Fruit fly (Drosophila melanogaster) whole organism, embryonic: ENCODE results near the gene Drs.

Source experiments
- ATbp ChIP-seq: fragments of 200-800 bp; sonication (Bioruptor generic); optimal IDR thresholded peaks from 2 replicates; lab custom pipeline; 2017; ENCODE audit warnings: missing biosample characterization, mild to moderate bottlenecking, missing genetic modification characterization, missing genetic modification reagents
- Asciz ChIP-seq: fragments of 200-800 bp; sonication (Bioruptor generic); optimal IDR thresholded peaks from 2 replicates; lab custom pipeline; 2017; ENCODE audit warnings: missing biosample characterization, mild to moderate bottlenecking, missing genetic modification characterization, missing genetic modification reagents
- Bteb2 ChIP-seq: fragments of 200-800 bp; sonication (Bioruptor generic); optimal IDR thresholded peaks from 2 replicates; lab custom pipeline; 2016; ENCODE audit warnings: missing biosample characterization, missing genetic modification characterization
- CG10209 ChIP-seq: fragments of 200-800 bp; sonication (Bioruptor generic); optimal IDR thresholded peaks from 3 replicates; lab custom pipeline; 2017; ENCODE audit warnings: missing biosample characterization, mild to moderate bottlenecking, missing genetic modification characterization, missing genetic modification reagents
- CG10543 ChIP-seq: fragments of 200-800 bp; sonication (Bioruptor generic); optimal IDR thresholded peaks from 3 replicates; lab custom pipeline; 2017; ENCODE audit warnings: missing biosample characterization, mild to moderate bottlenecking, missing genetic modification characterization, moderate library complexity
- CG11398 ChIP-seq: fragments of 200-800 bp; sonication (Bioruptor generic); optimal IDR thresholded peaks from 2 replicates; lab custom pipeline; 2016; ENCODE audit warnings: missing biosample characterization, missing genetic modification characterization
- CG12071 ChIP-seq: fragments of 200-800 bp; sonication (Bioruptor generic); optimal IDR thresholded peaks from 3 replicates; lab custom pipeline; 2018; ENCODE audit warnings: missing biosample characterization, mild to moderate bottlenecking, missing genetic modification characterization
- CG12236 ChIP-seq: fragments of 200-800 bp; sonication (Bioruptor generic); optimal IDR thresholded peaks from 2 replicates; lab custom pipeline; 2016; ENCODE audit warnings: missing biosample characterization, missing genetic modification characterization
- CG14710 ChIP-seq: fragments of 200-800 bp; sonication (Bioruptor generic); optimal IDR thresholded peaks from 3 replicates; lab custom pipeline; 2019; ENCODE audit warnings: missing biosample characterization, mild to moderate bottlenecking, missing genetic modification characterization, moderate library complexity
- CG15269 ChIP-seq: fragments of 200-800 bp; sonication (Bioruptor generic); optimal IDR thresholded peaks from 2 replicates; lab custom pipeline; 2018; ENCODE audit warnings: missing biosample characterization, mild to moderate bottlenecking, missing genetic modification characterization, moderate library complexity
- CG15601 ChIP-seq: fragments of 200-800 bp; sonication (Bioruptor generic); optimal IDR thresholded peaks from 3 replicates; lab custom pipeline; 2019; ENCODE audit warnings: missing biosample characterization, mild to moderate bottlenecking, missing genetic modification characterization, moderate library complexity
- CG17328 ChIP-seq: fragments of 200-800 bp; sonication (Bioruptor generic); IDR thresholded peaks from 2 replicates; pipeline ENCODE4 v1.3.6; 2022; ENCODE audit warnings: missing biosample characterization, missing genetic modification characterization
- CG17912 ChIP-seq: fragments of 200-800 bp; sonication (Bioruptor generic); optimal IDR thresholded peaks from 2 replicates; lab custom pipeline; 2018; ENCODE audit warnings: missing biosample characterization, mild to moderate bottlenecking, missing genetic modification characterization
- CG18619 ChIP-seq: fragments of 200-800 bp; sonication (Bioruptor generic); optimal IDR thresholded peaks from 3 replicates; lab custom pipeline; 2017; ENCODE audit warnings: missing biosample characterization, mild to moderate bottlenecking, missing genetic modification characterization
- CG32772 ChIP-seq: fragments of 200-800 bp; sonication (Bioruptor generic); IDR thresholded peaks from 2 replicates; pipeline ENCODE4 v1.3.6; 2022; ENCODE audit warnings: missing biosample characterization, missing genetic modification characterization
- CG3838 ChIP-seq: fragments of 200-800 bp; sonication (Bioruptor generic); optimal IDR thresholded peaks from 3 replicates; lab custom pipeline; 2016; ENCODE audit warnings: missing biosample characterization, missing genetic modification characterization
- CG3995 ChIP-seq: fragments of 200-800 bp; sonication (Bioruptor generic); optimal IDR thresholded peaks from 3 replicates; lab custom pipeline; 2016; ENCODE audit warnings: missing biosample characterization, missing genetic modification characterization
- CG4707 ChIP-seq: fragments of 200-800 bp; sonication (Bioruptor generic); optimal IDR thresholded peaks from 2 replicates; lab custom pipeline; 2018; ENCODE audit warnings: missing biosample characterization, mild to moderate bottlenecking, missing genetic modification characterization, moderate library complexity
- CG5180 ChIP-seq: fragments of 200-800 bp; sonication (Bioruptor generic); optimal IDR thresholded peaks from 3 replicates; lab custom pipeline; 2017; ENCODE audit warnings: missing biosample characterization, missing genetic modification characterization, mild to moderate bottlenecking, moderate library complexity, missing genetic modification reagents
- CG7786 ChIP-seq: fragments of 200-800 bp; sonication (Bioruptor generic); optimal IDR thresholded peaks from 2 replicates; lab custom pipeline; 2016; ENCODE audit warnings: missing biosample characterization, missing genetic modification characterization
- CG9797 ChIP-seq: fragments of 200-800 bp; sonication (Bioruptor generic); optimal IDR thresholded peaks from 3 replicates; lab custom pipeline; 2018; ENCODE audit warnings: missing biosample characterization, mild to moderate bottlenecking, missing genetic modification characterization
- CG9932 ChIP-seq: fragments of 200-800 bp; sonication (Bioruptor generic); IDR thresholded peaks from 2 replicates; pipeline ENCODE4 v1.3.6; 2022; ENCODE audit warnings: missing biosample characterization, missing genetic modification characterization
- E2f1 ChIP-seq: fragments of 200-800 bp; sonication (Bioruptor generic); IDR thresholded peaks from 2 replicates; pipeline ENCODE4 v1.3.6; 2022; ENCODE audit warnings: missing biosample characterization, missing genetic modification characterization
- Ets65A ChIP-seq: fragments of 200-800 bp; sonication (Bioruptor generic); peaks from one replicate; lab custom pipeline; 2016; ENCODE audit warnings: missing biosample characterization, missing genetic modification characterization
- Ets97D ChIP-seq: fragments of 200-800 bp; sonication (Bioruptor generic); optimal IDR thresholded peaks from 3 replicates; lab custom pipeline; 2016; ENCODE audit warnings: missing biosample characterization, missing genetic modification characterization
- HLHmδ ChIP-seq: fragments of 200-800 bp; sonication (Bioruptor generic); optimal IDR thresholded peaks from 2 replicates; lab custom pipeline; 2018; ENCODE audit warnings: missing biosample characterization, mild to moderate bottlenecking, missing genetic modification characterization, moderate library complexity
- Hmr ChIP-seq: fragments of 200-800 bp; sonication (Bioruptor generic); optimal IDR thresholded peaks from 3 replicates; lab custom pipeline; 2017; ENCODE audit warnings: mild to moderate bottlenecking, missing biosample characterization, missing genetic modification reagents, missing genetic modification characterization
- Med ChIP-seq: fragments of 200-800 bp; sonication (Bioruptor generic); peaks from one replicate; lab custom pipeline; 2016; ENCODE audit warnings: missing biosample characterization, missing genetic modification characterization, mild to moderate bottlenecking, inconsistent platforms, moderate library complexity
- Neu2 ChIP-seq: fragments of 200-800 bp; sonication (Bioruptor generic); optimal IDR thresholded peaks from 3 replicates; lab custom pipeline; 2016; ENCODE audit warnings: missing biosample characterization, missing genetic modification characterization, borderline replicate concordance
- Nf-YA ChIP-seq: fragments of 200-800 bp; sonication (Bioruptor generic); IDR thresholded peaks from 2 replicates; pipeline ENCODE4 v1.3.6; 2022; ENCODE audit warnings: missing biosample characterization, missing genetic modification characterization
- Pdp1 ChIP-seq, 2 experiments: fragments of 200-800 bp; sonication (Bioruptor generic); optimal IDR thresholded peaks; 3 replicates each; lab custom pipeline; 2016; ENCODE audit warnings: missing biosample characterization in 2 of 2, missing genetic modification characterization in 2 of 2, mild to moderate bottlenecking in 1 of 2, moderate library complexity in 1 of 2
- Rfx ChIP-seq: fragments of 200-800 bp; sonication (Bioruptor generic); IDR thresholded peaks from 2 replicates; pipeline ENCODE4 v1.3.6; 2022; ENCODE audit warnings: missing biosample characterization, missing genetic modification characterization
- Sry-δ ChIP-seq: fragments of 200-800 bp; sonication (Bioruptor generic); optimal IDR thresholded peaks from 2 replicates; lab custom pipeline; 2016; ENCODE audit warnings: missing biosample characterization, missing genetic modification characterization
- Xrp1 ChIP-seq: fragments of 200-800 bp; sonication (Bioruptor generic); IDR thresholded peaks from 2 replicates; pipeline ENCODE4 v1.3.6; 2022; ENCODE audit warnings: missing biosample characterization, missing genetic modification characterization
- bcd ChIP-seq: fragments of 200-800 bp; sonication (Bioruptor generic); optimal IDR thresholded peaks from 2 replicates; lab custom pipeline; 2017; ENCODE audit warnings: missing biosample characterization, mild to moderate bottlenecking, missing genetic modification characterization
- bsh ChIP-seq, 2 experiments: fragments of 200-800 bp; sonication (Bioruptor generic); optimal IDR thresholded peaks; 2 replicates each; lab custom pipeline; 2017 to 2018; ENCODE audit warnings: mild to moderate bottlenecking in 2 of 2, missing biosample characterization in 2 of 2, missing genetic modification characterization in 2 of 2, moderate library complexity in 1 of 2
- ems ChIP-seq: fragments of 200-800 bp; sonication (Bioruptor generic); optimal IDR thresholded peaks from 3 replicates; lab custom pipeline; 2016; ENCODE audit warnings: missing biosample characterization, missing genetic modification characterization
- gce ChIP-seq: fragments of 200-800 bp; sonication (Bioruptor generic); IDR thresholded peaks from 3 replicates; pipeline ENCODE4 v1.3.6; 2022; ENCODE audit warnings: missing biosample characterization, missing genetic modification characterization
- gem ChIP-seq: fragments of 200-800 bp; sonication (Bioruptor generic); optimal IDR thresholded peaks from 2 replicates; lab custom pipeline; 2019; ENCODE audit warnings: missing biosample characterization, mild to moderate bottlenecking, missing genetic modification characterization, moderate library complexity
- lab ChIP-seq: fragments of 200-800 bp; sonication (Bioruptor generic); optimal IDR thresholded peaks from 3 replicates; lab custom pipeline; 2017; ENCODE audit warnings: missing biosample characterization, missing genetic modification characterization, mild to moderate bottlenecking, moderate library complexity, missing genetic modification reagents
- otp ChIP-seq: fragments of 200-800 bp; sonication (Bioruptor generic); IDR thresholded peaks from 3 replicates; pipeline ENCODE4, ENCODE4 v1.3.6; 2022; ENCODE audit warnings: missing biosample characterization, missing genetic modification characterization
- pfk ChIP-seq: fragments of 200-800 bp; sonication (Bioruptor generic); optimal IDR thresholded peaks from 2 replicates; lab custom pipeline; 2018; ENCODE audit warnings: missing biosample characterization, mild to moderate bottlenecking, missing genetic modification characterization, moderate library complexity
- pho ChIP-seq: fragments of 200-800 bp; sonication (Bioruptor generic); optimal IDR thresholded peaks from 2 replicates; lab custom pipeline; 2016; ENCODE audit warnings: missing biosample characterization, missing genetic modification characterization
- sd ChIP-seq: fragments of 200-800 bp; sonication (Bioruptor generic); optimal IDR thresholded peaks from 3 replicates; lab custom pipeline; 2018; ENCODE audit warnings: missing biosample characterization, mild to moderate bottlenecking, missing genetic modification characterization, moderate library complexity
- sqz ChIP-seq: fragments of 200-800 bp; sonication (Bioruptor generic); optimal IDR thresholded peaks from 3 replicates; lab custom pipeline; 2018; ENCODE audit warnings: missing biosample characterization, mild to moderate bottlenecking, missing genetic modification characterization
- tgo ChIP-seq: fragments of 200-800 bp; sonication (Bioruptor generic); IDR thresholded peaks from 3 replicates; pipeline ENCODE4 v1.3.6; 2022; ENCODE audit warnings: missing biosample characterization, missing genetic modification characterization
- wek ChIP-seq: fragments of 200-800 bp; sonication (Bioruptor generic); optimal IDR thresholded peaks from 3 replicates; lab custom pipeline; 2018; ENCODE audit warnings: missing biosample characterization, mild to moderate bottlenecking, missing genetic modification characterization, moderate library complexity

Gene Drs

DNA sequence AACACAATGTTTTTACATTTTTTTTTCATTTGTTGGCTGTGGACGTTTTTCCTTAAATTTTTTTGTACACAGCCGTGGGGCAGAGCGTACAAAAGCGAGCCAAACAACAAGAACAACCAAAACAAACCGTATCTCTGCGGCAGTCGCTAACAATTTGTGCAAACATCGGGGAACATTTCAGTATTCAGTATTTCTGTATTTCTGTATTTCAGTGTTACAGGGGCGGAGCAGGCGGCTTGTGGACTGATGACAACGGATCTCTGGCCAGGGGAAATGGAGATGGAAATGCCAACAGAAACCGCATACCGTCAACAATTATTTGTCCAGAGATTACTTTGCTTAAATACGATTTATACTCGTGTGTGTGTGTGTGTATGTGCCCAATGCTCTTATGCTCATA lies 21.2 kb downstream of the Drs start (continued):
- TF ChIP-seq E2f1 (0 out of 2 replicates have a peak, but pooled peaks have one; percentile 23), CG14710 (tag; lab: Kevin White, UChicago) (peak; percentile 2), CG15269 (tag; lab: Kevin White, UChicago) (no peak), gem (tag; lab: Kevin White, UChicago) (peak; percentile 18), CG4707 (GFP tag; lab: Kevin White, UChicago) (peak; percentile 33), pfk (GFP tag; lab: Kevin White, UChicago) (no peak), Bteb2 (GFP tag; lab: Kevin White, UChicago) (no peak), CG32772 (GFP tag; lab: Robert Waterston, UW) (0 out of 2 replicates have a peak, but pooled peaks have one; percentile 8), sqz (GFP tag; lab: Kevin White, UChicago) (peak; percentile 56), CG3838 (peak; percentile 12), CG10543 (GFP tag; lab: Kevin White, UChicago) (peak; percentile 46), Xrp1 (0 out of 2 replicates have a peak, but pooled peaks have one; percentile 36), bsh (GFP tag; optimal IDR thresholded peaks at IDR 0.05; lab: Kevin White, UChicago) (peak in 1 of 2 experiments; percentile 26), pho (GFP tag; lab: Kevin White, UChicago) (peak; percentile 10), CG17328 (GFP tag; lab: Robert Waterston, UW) (peak; percentile 46; the same call in 1 of the 2 replicates), otp (GFP tag; lab: Robert Waterston, UW) (peak; percentile 90), Pdp1 (GFP tag; optimal IDR thresholded peaks at IDR 0.05; lab: Kevin White, UChicago) (peak in 1 of 2 experiments; percentile 12), CG17912 (GFP tag; lab: Kevin White, UChicago) (peak; percentile 1), CG7786 (GFP tag; lab: Kevin White, UChicago) (peak; percentile 1), Neu2 (no peak), ems (GFP tag; lab: Kevin White, UChicago) (no peak), bcd (GFP tag; lab: Kevin White, UChicago) (peak; percentile 32), Ets97D (no peak), Asciz (GFP tag; lab: Kevin White, UChicago) (peak; percentile 41), Sry-δ (no peak), CG12071 (GFP tag; lab: Kevin White, UChicago) (peak; percentile 14), gce (GFP tag; lab: Robert Waterston, UW) (0 out of 3 replicates have a peak, but pooled peaks have one; percentile 46), tgo (GFP tag; lab: Robert Waterston, UW) (no peak), sd (tag; lab: Kevin White, UChicago) (peak; percentile 5), HLHmδ (GFP tag; lab: Kevin White, UChicago) (peak; percentile 45), wek (GFP tag; lab: Kevin White, UChicago) (peak; percentile 56), CG12236 (GFP tag; lab: Kevin White, UChicago) (peak; percentile 3), Med (GFP tag; lab: Kevin White, UChicago) (peak; percentile 83), CG3995 (GFP tag; lab: Kevin White, UChicago) (no peak), CG15601 (tag; lab: Kevin White, UChicago) (peak; percentile 38), CG5180 (GFP tag; lab: Kevin White, UChicago) (peak; percentile 13), CG9932 (GFP tag; lab: Robert Waterston, UW) (peak; percentile 19; the same call in 1 of the 2 replicates), CG10209 (peak; percentile 24), CG9797 (GFP tag; lab: Kevin White, UChicago) (peak; percentile 1), Nf-YA (GFP tag; lab: Robert Waterston, UW) (0 out of 2 replicates have a peak, but pooled peaks have one; percentile 30), lab (GFP tag; lab: Kevin White, UChicago) (peak; percentile 22), ATbp (GFP tag; lab: Kevin White, UChicago) (peak; percentile 40), Hmr (peak; percentile 25), CG11398 (peak; percentile 5), Ets65A (GFP tag; lab: Kevin White, UChicago) (peak; percentile 73), Rfx (0 out of 2 replicates have a peak, but pooled peaks have one; percentile 17), CG18619 (GFP tag; lab: Kevin White, UChicago) (peak; percentile 3)
